Fruit fly (Drosophila melanogaster): ENCODE data around the gene CG34164.

- no peak for TF ChIP-seq Sox15 (GFP tag; optimal IDR thresholded peaks at IDR 0.05)
- no peak for TF ChIP-seq eg (GFP tag; IDR thresholded peaks at IDR 0.05)
- TF ChIP-seq CG11902 (GFP tag; optimal IDR thresholded peaks at IDR 0.05) = no peak
- no peak for TF ChIP-seq Lpt (GFP tag; optimal IDR thresholded peaks at IDR 0.05)
- TF ChIP-seq Eip93F (GFP tag; optimal IDR thresholded peaks at IDR 0.05) = no peak
- TF ChIP-seq CG3032 (tag; optimal IDR thresholded peaks at IDR 0.05) = no peak
- no peak for TF ChIP-seq Sox102F (GFP tag; optimal IDR thresholded peaks at IDR 0.05)
- no peak for TF ChIP-seq fkh (GFP tag; optimal IDR thresholded peaks at IDR 0.05)
- no peak for TF ChIP-seq Hr39 (GFP tag; optimal IDR thresholded peaks at IDR 0.05)
- no peak for TF ChIP-seq spab (GFP tag; optimal IDR thresholded peaks at IDR 0.05)
- TF ChIP-seq Ets21C (GFP tag; optimal IDR thresholded peaks at IDR 0.05) = no peak
- TF ChIP-seq Smox (GFP tag; optimal IDR thresholded peaks at IDR 0.05) = no peak
- no peak for TF ChIP-seq Eip78C (GFP tag)
Observed at dm6 chr2L:12045578-12045940, 10.6 kb upstream of the CG34164 start.

Measured in whole organism, prepupa.